Fruit fly (Drosophila melanogaster): ENCODE data around the gene Sr-CIV.

Sr-CIV gene

DNA sequence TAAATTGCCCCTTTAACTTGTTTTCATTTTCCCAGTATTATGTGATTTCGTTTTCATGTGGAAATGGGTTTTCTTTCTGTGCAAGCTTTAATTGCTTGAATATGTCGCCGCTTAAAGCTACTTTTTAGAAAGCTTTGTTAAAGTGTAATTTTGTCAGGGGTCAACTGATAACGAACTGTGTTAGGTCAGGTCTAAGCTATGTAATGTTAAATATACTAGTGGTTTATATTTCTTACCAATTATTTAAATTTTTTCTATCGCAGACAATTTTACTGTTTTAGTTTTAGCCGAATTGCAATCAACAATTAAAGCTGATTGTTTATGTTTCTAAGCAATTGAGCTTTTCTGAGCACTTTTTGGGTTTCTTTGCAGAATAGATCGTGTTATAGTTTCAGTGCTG lies 17.5 kb downstream of the Sr-CIV start:
- TF ChIP-seq Dll (optimal IDR thresholded peaks at IDR 0.05), result no peak
- no peak for TF ChIP-seq CG8478 (optimal IDR thresholded peaks at IDR 0.05)
- no peak for TF ChIP-seq psq (optimal IDR thresholded peaks at IDR 0.05)
- no peak for TF ChIP-seq pan (optimal IDR thresholded peaks at IDR 0.05)
- TF ChIP-seq EcR (GFP tag; optimal IDR thresholded peaks at IDR 0.05), result no peak
- TF ChIP-seq usp (GFP tag; optimal IDR thresholded peaks at IDR 0.05), result no peak

DNA sequence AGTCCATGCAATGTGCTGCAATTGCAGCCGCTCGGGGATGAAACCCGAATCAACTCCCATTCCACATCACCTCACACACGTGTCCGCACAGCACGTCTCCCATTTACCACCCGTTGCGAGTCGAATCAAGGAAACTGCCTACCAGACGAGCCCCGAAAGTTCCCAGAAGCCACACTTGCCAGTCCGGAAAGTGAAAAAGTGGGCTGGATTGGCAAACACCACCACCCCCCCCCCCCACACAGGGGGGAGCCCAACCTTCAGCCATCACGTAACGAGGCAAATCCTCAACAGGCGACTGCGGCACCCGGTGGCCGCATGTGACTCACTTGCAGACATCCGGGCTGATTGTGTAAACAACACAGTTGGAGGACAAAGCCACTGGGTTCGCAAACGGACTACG lies 19.0 kb downstream of the Sr-CIV start:
- TF ChIP-seq Dll (optimal IDR thresholded peaks at IDR 0.05) (no peak), psq (optimal IDR thresholded peaks at IDR 0.05) (no peak), EcR (GFP tag; optimal IDR thresholded peaks at IDR 0.05) (no peak), pan (optimal IDR thresholded peaks at IDR 0.05) (no peak), CG8478 (optimal IDR thresholded peaks at IDR 0.05) (no peak), usp (GFP tag; optimal IDR thresholded peaks at IDR 0.05) (no peak)

DNA sequence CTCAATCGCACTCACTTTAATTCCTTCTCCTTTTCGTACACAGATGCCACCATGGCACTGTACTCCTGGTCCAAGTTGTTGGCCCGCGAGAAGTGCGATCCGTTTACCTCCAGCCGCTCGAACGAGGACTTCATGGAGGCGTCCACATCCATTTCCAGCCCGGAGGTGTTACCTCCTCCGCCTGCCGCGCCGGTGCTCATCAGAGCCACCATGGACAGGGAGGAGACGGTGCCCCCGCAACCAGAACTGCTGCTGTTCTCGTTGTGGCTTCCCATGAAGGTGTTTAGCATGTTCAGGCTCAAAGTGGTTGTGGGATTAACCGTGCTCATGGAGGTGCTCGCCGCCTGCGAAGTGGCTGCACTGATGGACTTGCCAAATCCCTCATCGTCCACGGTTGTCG lies 28.4 kb downstream of the Sr-CIV start:
- TF ChIP-seq Dll (optimal IDR thresholded peaks at IDR 0.05) (no peak), EcR (GFP tag; optimal IDR thresholded peaks at IDR 0.05) (no peak), pan (optimal IDR thresholded peaks at IDR 0.05) (no peak), psq (optimal IDR thresholded peaks at IDR 0.05) (no peak), usp (GFP tag; optimal IDR thresholded peaks at IDR 0.05) (no peak), CG8478 (optimal IDR thresholded peaks at IDR 0.05) (no peak)

DNA sequence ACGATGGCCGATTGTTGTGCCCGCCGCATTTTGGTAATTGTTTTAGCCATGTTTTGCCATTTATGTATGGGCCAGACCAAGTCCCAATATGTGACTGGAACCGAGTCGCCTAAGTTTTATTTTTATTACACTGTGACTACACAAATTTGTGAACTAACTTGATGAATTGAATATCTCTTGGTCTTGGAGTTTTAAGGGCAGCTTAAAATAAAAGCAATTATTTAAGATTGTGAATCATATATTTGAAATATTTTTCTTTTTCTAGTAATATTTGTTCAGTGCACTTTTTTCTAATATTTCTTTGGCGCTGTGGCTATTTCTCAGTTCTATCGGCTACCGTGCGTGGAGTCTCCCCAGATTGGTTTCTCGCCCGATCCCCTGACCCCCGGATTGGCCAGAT lies 30.4 kb downstream of the Sr-CIV start:
- TF ChIP-seq EcR (GFP tag; optimal IDR thresholded peaks at IDR 0.05) (no peak), pan (optimal IDR thresholded peaks at IDR 0.05) (no peak), CG8478 (optimal IDR thresholded peaks at IDR 0.05) (no peak), Dll (optimal IDR thresholded peaks at IDR 0.05) (no peak), usp (GFP tag; optimal IDR thresholded peaks at IDR 0.05) (no peak), psq (optimal IDR thresholded peaks at IDR 0.05) (no peak)

DNA sequence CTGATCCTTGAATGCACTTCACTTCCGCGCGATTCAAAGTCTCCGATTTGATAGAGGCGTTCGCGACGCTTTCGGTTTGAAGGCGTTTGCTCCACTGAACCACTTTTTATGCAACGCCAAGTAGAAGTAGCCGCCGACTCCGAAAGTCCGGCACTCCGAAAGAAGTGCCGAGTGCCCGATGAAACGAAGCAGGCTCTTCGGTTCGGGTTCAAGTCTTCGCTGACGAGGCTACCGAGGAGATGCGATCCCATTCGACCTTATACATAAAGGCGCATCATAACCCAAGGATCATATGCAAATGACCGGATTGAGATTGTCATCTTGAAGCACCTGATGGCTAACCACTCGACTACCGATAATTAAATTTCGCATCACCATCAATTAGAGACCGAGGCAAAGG lies 32.9 kb downstream of the Sr-CIV start, which contains the start of gene CG15414:
Gene CG15414 (minus strand): TSS at position 101 of the 400 bp plus-strand sequence.
- TF ChIP-seq pan (optimal IDR thresholded peaks at IDR 0.05), result no peak

DNA sequence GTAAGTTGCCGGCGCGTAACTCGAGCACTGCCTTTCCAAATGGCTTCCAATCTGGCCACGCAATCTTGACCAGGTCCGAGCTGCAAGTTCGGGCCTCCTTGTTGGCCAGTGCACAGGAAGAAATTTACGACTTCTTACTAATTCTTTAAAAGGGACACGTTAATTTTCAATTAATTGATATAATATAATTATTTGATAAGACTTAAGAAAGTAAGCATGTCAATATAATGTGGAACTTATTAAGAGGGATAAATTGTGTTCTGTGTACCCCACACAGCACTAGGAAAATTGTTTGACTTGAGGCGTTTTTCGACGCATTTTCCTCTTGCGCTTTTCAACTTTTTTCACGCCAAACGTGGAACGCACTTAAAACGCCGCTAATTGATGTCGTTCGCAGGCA lies 38.4 kb downstream of the Sr-CIV start:
- no peak for TF ChIP-seq usp (GFP tag; optimal IDR thresholded peaks at IDR 0.05)
- TF ChIP-seq Dll (optimal IDR thresholded peaks at IDR 0.05), result no peak
- TF ChIP-seq pan (optimal IDR thresholded peaks at IDR 0.05), result no peak
- no peak for TF ChIP-seq CG8478 (optimal IDR thresholded peaks at IDR 0.05)
- TF ChIP-seq EcR (GFP tag; optimal IDR thresholded peaks at IDR 0.05), result no peak
- no peak for TF ChIP-seq psq (optimal IDR thresholded peaks at IDR 0.05)

DNA sequence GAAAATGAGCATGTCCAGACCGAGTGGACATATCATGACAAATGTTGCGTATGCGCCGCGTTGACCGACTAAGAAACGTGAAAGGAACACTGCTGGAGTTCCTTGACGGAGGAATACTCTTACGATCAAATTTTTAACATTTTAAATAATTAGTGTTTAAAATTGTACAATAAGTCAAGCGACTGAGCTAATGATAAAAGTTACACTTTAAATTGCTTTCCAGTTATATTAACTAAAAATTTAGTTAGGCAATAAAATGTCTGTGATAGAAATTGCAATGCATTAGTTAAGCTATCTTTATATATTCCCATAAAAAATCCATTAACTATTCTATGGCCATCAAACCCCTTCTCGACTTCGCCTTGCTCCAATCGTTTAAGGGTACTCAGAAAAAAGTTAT lies 39.1 kb downstream of the Sr-CIV start:
- TF ChIP-seq psq (optimal IDR thresholded peaks at IDR 0.05) (no peak), usp (GFP tag; optimal IDR thresholded peaks at IDR 0.05) (no peak), CG8478 (optimal IDR thresholded peaks at IDR 0.05) (no peak), EcR (GFP tag; optimal IDR thresholded peaks at IDR 0.05) (no peak), Dll (optimal IDR thresholded peaks at IDR 0.05) (no peak), pan (optimal IDR thresholded peaks at IDR 0.05) (no peak)

DNA sequence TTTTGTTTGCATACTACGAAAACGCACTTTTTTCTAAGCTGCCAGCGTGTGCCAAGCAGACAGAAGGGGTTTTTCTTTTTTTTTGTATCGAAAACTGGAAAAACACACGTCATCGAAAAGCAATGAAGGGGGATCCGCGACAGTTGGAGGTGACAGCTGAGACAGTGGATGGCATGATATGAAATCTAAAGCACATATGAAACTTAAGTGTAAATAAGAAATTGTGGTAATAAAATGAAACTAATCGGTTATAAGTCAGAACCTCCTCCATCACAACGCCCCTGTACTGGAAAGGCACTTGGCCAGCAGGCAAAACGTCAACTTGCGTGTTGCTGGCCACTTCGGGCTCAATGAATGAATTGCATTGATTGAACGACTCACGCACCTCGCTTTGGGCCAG lies 40.2 kb downstream of the Sr-CIV start:
- TF ChIP-seq pan (optimal IDR thresholded peaks at IDR 0.05) (no peak), psq (optimal IDR thresholded peaks at IDR 0.05) (no peak), EcR (GFP tag; optimal IDR thresholded peaks at IDR 0.05) (no peak), usp (GFP tag; optimal IDR thresholded peaks at IDR 0.05) (no peak), Dll (optimal IDR thresholded peaks at IDR 0.05) (no peak), CG8478 (optimal IDR thresholded peaks at IDR 0.05) (no peak)

DNA sequence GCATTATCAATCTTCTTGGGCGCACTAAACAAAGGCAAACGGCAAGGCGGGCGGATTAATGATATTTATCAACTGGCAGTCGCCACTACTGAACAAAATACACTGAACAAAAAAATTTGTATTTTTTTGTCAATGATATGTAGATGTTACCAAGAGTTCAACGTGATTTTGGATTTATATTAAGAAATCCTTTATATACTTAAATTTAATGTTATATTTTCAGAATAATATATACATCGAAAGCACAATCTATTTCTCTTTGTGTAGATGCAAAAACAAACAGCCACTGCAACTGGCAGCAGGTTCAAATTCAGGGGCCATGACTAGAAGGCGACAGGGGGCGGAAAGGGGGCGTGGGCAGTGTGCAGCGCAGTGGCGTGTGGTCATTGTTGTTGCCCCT lies 41.1 kb downstream of the Sr-CIV start:
- TF ChIP-seq usp (GFP tag; optimal IDR thresholded peaks at IDR 0.05) (no peak), psq (optimal IDR thresholded peaks at IDR 0.05) (no peak), pan (optimal IDR thresholded peaks at IDR 0.05) (no peak), CG8478 (optimal IDR thresholded peaks at IDR 0.05) (no peak), Dll (optimal IDR thresholded peaks at IDR 0.05) (no peak), EcR (GFP tag; optimal IDR thresholded peaks at IDR 0.05) (no peak)

DNA sequence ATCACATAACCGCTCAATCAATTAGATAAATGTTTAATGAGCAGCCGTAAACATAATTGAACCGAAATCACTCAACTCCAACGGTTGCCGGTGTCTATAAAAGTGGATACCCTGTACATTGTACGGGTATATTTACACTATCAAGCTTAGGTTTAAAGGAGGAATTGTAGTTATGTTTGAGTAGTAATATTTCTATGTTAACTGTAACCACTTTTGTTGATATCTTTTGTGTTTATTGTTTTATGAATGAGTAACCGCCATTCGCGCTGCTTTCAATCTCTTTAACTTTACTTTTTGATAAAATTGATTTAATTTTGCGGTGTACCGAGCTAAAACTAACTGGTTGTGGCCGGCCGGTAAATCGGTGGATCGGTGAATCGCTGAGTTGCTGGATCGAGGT lies 41.8 kb downstream of the Sr-CIV start:
- no peak for TF ChIP-seq psq (optimal IDR thresholded peaks at IDR 0.05)
- TF ChIP-seq Dll (optimal IDR thresholded peaks at IDR 0.05), result no peak

DNA sequence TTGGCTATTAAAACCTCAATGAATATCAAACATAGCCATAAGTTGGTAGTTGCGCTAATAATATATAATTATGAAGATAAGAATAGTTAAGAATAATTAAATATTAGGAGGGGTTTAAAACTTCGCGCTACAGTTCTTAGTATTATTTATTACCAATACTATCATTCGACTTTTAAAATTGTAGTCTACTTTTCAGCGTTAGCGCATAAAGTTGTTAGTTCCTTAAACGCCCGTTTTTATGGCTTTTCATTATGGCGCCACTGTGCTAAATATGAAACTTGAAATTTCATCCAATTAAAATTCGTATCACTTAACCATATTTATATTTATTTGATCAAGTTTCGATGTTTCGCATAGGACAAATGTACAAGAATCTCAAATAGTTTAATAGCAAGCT lies 43.4 kb downstream of the Sr-CIV start:
- no peak for TF ChIP-seq psq (optimal IDR thresholded peaks at IDR 0.05)
- TF ChIP-seq pan (optimal IDR thresholded peaks at IDR 0.05), result no peak
- no peak for TF ChIP-seq Dll (optimal IDR thresholded peaks at IDR 0.05)

DNA sequence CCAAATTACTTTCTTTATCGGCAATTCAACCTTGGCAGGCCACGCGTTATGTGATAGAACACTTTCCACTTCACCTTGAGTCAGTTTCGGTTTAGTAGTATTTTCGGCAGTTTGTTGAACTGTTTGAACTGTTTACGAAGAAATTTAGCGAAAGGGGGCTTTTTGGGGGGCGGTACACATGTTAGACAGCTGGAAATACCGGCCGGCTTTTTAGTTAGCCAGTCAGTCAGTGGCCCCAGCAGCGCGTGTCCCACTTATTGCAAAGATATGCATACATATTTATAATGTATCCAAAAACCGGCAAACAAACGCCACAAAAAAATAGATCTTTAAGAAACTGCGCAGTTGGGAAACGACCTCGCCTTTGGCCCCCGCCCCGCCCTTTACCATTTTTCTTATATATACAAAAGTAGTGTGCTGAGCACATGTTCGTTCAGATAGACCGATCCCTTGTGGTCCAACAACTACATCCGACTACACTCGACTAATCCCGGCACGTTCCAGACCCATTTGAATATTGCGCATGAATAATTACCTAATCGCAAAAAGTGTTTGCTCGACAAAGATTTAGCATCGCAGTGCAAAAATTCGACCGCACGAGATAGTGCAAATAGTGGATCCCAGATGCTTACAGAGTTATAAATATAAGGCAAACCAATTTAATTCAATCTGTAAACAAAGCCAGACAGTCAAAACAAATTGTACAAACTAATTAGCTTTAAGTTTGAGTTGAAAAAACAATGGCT lies 44.0 kb downstream of the Sr-CIV start:
- no peak for TF ChIP-seq usp (GFP tag; optimal IDR thresholded peaks at IDR 0.05)

DNA sequence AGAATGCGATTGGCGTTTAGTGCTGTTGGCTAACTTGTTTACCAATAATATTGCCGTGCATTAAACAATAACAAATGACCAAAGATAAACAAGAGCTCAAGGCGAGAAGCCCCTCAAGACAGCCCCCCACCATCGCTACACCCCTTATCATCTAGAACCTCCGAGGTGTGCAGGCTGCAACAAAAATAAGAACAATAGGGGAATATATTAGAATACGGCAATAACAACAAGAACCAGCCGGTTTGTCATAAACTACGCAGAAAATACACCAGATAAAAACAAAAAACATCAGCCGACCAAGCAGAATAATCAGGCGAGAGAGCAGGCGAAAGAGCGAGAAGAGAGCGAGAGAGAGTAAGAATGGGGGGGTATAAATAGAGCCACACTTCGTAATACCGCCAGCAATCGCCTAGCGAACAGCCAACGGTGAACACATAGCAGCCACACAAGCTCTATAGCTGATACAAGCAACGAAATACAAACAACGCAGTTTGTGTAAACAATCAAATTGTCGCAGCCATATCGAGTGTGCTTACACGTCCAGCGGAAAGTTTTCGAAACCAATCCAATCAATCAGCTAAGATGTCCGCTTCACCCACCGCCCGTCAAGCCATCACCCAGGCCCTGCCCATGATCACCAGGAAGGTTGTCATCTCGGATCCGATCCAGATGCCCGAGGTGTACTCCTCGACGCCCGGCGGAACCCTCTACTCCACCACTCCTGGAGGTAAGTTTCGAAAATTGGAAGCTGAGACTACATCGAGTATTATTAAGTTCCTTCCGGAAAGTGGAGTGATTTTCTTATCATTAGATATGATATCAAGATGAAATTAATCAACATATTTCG lies 45.6 kb downstream of the Sr-CIV start, which contains the start of gene Thor:
Gene Thor (plus strand): TSS at position 401 of the 847 bp plus-strand sequence.
- TF ChIP-seq pan (optimal IDR thresholded peaks at IDR 0.05) (no peak), Dll (optimal IDR thresholded peaks at IDR 0.05) (peak; percentile 75)
